Fruit fly (Drosophila melanogaster) whole organism, embryonic: Measurements from ENCODE around the gene CG13481.

Experiments used
- Atf3 ChIP-seq: fragments of 200-800 bp; sonication (Bioruptor generic); optimal IDR thresholded peaks from 3 replicates; lab custom pipeline; 2016; ENCODE audit warnings: missing biosample characterization, missing genetic modification characterization
- B-H2 ChIP-seq: fragments of 200-800 bp; sonication (Bioruptor generic); optimal IDR thresholded peaks from 2 replicates; lab custom pipeline; 2018; ENCODE audit warnings: missing biosample characterization, mild to moderate bottlenecking, missing genetic modification characterization
- Bteb2 ChIP-seq: fragments of 200-800 bp; sonication (Bioruptor generic); optimal IDR thresholded peaks from 2 replicates; lab custom pipeline; 2016; ENCODE audit warnings: missing biosample characterization, missing genetic modification characterization
- CG11093 ChIP-seq: fragments of 200-800 bp; sonication (Bioruptor generic); IDR thresholded peaks from 3 replicates; pipeline ENCODE4 v1.3.6; 2022; ENCODE audit warnings: missing biosample characterization, missing genetic modification characterization
- CG12104 ChIP-seq: fragments of 200-800 bp; sonication (Bioruptor generic); optimal IDR thresholded peaks from 3 replicates; lab custom pipeline; 2016; ENCODE audit warnings: missing biosample characterization, missing genetic modification characterization
- CG12942 ChIP-seq: fragments of 200-800 bp; sonication (Bioruptor generic); optimal IDR thresholded peaks from 3 replicates; lab custom pipeline; 2016; ENCODE audit warnings: missing biosample characterization, missing genetic modification characterization
- CG2199 ChIP-seq: fragments of 200-800 bp; sonication (Bioruptor generic); IDR thresholded peaks from 3 replicates; pipeline ENCODE4 v1.3.6; 2022; ENCODE audit warnings: missing biosample characterization, missing genetic modification characterization
- CG30020 ChIP-seq: fragments of 200-800 bp; optimal IDR thresholded peaks from 2 replicates; lab custom pipeline; 2019; ENCODE audit warnings: missing biosample characterization, mild to moderate bottlenecking, missing genetic modification characterization, moderate library complexity
- CG30403 ChIP-seq: fragments of 200-800 bp; sonication (Bioruptor generic); optimal IDR thresholded peaks from 3 replicates; lab custom pipeline; 2016; ENCODE audit warnings: missing biosample characterization, missing genetic modification characterization
- CG34422 ChIP-seq: fragments of 200-800 bp; sonication (Bioruptor generic); IDR thresholded peaks from 3 replicates; pipeline ENCODE4 v1.3.6; 2022; ENCODE audit warnings: missing biosample characterization, missing genetic modification characterization
- CG42726 ChIP-seq: fragments of 200-800 bp; sonication (Bioruptor generic); IDR thresholded peaks from 2 replicates; pipeline ENCODE4 v1.3.6; 2022; ENCODE audit warnings: missing biosample characterization, missing genetic modification characterization; ENCODE audit not compliant: partially characterized antibody
- CG4820 ChIP-seq: fragments of 200-800 bp; sonication (Bioruptor generic); optimal IDR thresholded peaks from 3 replicates; lab custom pipeline; 2016; ENCODE audit warnings: missing biosample characterization, missing genetic modification characterization
- CG5245 ChIP-seq: fragments of 200-800 bp; sonication (Bioruptor generic); optimal IDR thresholded peaks from 3 replicates; lab custom pipeline; 2016; ENCODE audit warnings: missing biosample characterization, missing genetic modification characterization
- CG6689 ChIP-seq: fragments of 200-800 bp; sonication (Bioruptor generic); IDR thresholded peaks from 2 replicates; pipeline ENCODE4 v1.3.6; 2022; ENCODE audit warnings: missing biosample characterization, missing genetic modification characterization
- CG6854 ChIP-seq: fragments of 200-800 bp; sonication (Bioruptor generic); optimal IDR thresholded peaks from 3 replicates; lab custom pipeline; 2017; ENCODE audit warnings: missing biosample characterization, mild to moderate bottlenecking, missing genetic modification characterization
- CG7745 ChIP-seq: fragments of 200-800 bp; sonication (Bioruptor generic); optimal IDR thresholded peaks from 2 replicates; lab custom pipeline; 2018; ENCODE audit warnings: missing biosample characterization, mild to moderate bottlenecking, missing genetic modification characterization, moderate library complexity
- CG7963 ChIP-seq: fragments of 200-800 bp; sonication (Bioruptor generic); IDR thresholded peaks from 3 replicates; pipeline ENCODE4 v1.3.6; 2022; ENCODE audit warnings: missing biosample characterization, missing genetic modification characterization; ENCODE audit not compliant: partially characterized antibody
- CG8089 ChIP-seq: fragments of 200-800 bp; sonication (Bioruptor generic); optimal IDR thresholded peaks from 3 replicates; lab custom pipeline; 2016; ENCODE audit warnings: missing biosample characterization, missing genetic modification characterization
- CG9215 ChIP-seq: fragments of 200-800 bp; sonication (Bioruptor generic); IDR thresholded peaks from 2 replicates; pipeline ENCODE4 v1.3.6; 2022; ENCODE audit warnings: missing biosample characterization, missing genetic modification characterization
- Dip3 ChIP-seq: fragments of 200-800 bp; sonication (Bioruptor generic); optimal IDR thresholded peaks from 3 replicates; lab custom pipeline; 2016; ENCODE audit warnings: missing biosample characterization, missing genetic modification characterization
- Ets97D ChIP-seq: fragments of 200-800 bp; sonication (Bioruptor generic); optimal IDR thresholded peaks from 3 replicates; lab custom pipeline; 2016; ENCODE audit warnings: missing biosample characterization, missing genetic modification characterization
- Fer2 ChIP-seq: fragments of 200-800 bp; sonication (Bioruptor generic); optimal IDR thresholded peaks from 2 replicates; lab custom pipeline; 2018; ENCODE audit warnings: missing biosample characterization, mild to moderate bottlenecking, missing genetic modification characterization, moderate library complexity
- GATAe ChIP-seq: fragments of 200-800 bp; sonication (Bioruptor generic); conservative IDR thresholded peaks from 2 replicates; pipeline ENCODE4 v1.3.6; 2022; ENCODE audit warnings: missing biosample characterization, missing genetic modification characterization
- Hand ChIP-seq: fragments of 200-800 bp; sonication (Bioruptor generic); optimal IDR thresholded peaks from 2 replicates; lab custom pipeline; 2017; ENCODE audit warnings: mild to moderate bottlenecking, missing biosample characterization, missing genetic modification reagents, missing genetic modification characterization
- Kr ChIP-seq: fragments of 200-800 bp; sonication (Bioruptor generic); optimal IDR thresholded peaks from 2 replicates; lab custom pipeline; 2017; ENCODE audit warnings: missing biosample characterization, mild to moderate bottlenecking, missing genetic modification characterization
- MBD-R2 ChIP-seq: fragments of 200-800 bp; sonication (Bioruptor generic); IDR thresholded peaks from 2 replicates; pipeline ENCODE4 v1.3.6; 2022; ENCODE audit warnings: missing biosample characterization, missing genetic modification characterization
- MTF-1 ChIP-seq: fragments of 200-800 bp; sonication (Bioruptor generic); optimal IDR thresholded peaks from 2 replicates; lab custom pipeline; 2018; ENCODE audit warnings: missing biosample characterization, mild to moderate bottlenecking, missing genetic modification characterization, borderline replicate concordance
- Max ChIP-seq: fragments of 200-800 bp; sonication (Bioruptor generic); optimal IDR thresholded peaks from 2 replicates; lab custom pipeline; 2016; ENCODE audit warnings: missing biosample characterization, mild to moderate bottlenecking, missing genetic modification characterization
- Neu2 ChIP-seq: fragments of 200-800 bp; sonication (Bioruptor generic); optimal IDR thresholded peaks from 3 replicates; lab custom pipeline; 2016; ENCODE audit warnings: missing biosample characterization, missing genetic modification characterization, borderline replicate concordance
- Spps ChIP-seq: fragments of 200-800 bp; sonication (Bioruptor generic); optimal IDR thresholded peaks from 2 replicates; lab custom pipeline; 2018; ENCODE audit warnings: missing biosample characterization, mild to moderate bottlenecking, missing genetic modification characterization
- Usf ChIP-seq: fragments of 200-800 bp; sonication (Bioruptor generic); optimal IDR thresholded peaks from 2 replicates; lab custom pipeline; 2017; ENCODE audit warnings: missing genotype, missing biosample characterization, missing genetic modification characterization
- amos ChIP-seq: fragments of 200-800 bp; sonication (Bioruptor generic); IDR thresholded peaks from 2 replicates; pipeline ENCODE4 v1.3.6; 2022; ENCODE audit warnings: missing biosample characterization, missing genetic modification characterization; ENCODE audit not compliant: partially characterized antibody
- aop ChIP-seq: fragments of 200-800 bp; sonication (Bioruptor generic); IDR thresholded peaks from 2 replicates; pipeline ENCODE4 v1.3.6; 2022; ENCODE audit warnings: missing biosample characterization, missing genetic modification characterization
- cad ChIP-seq: fragments of >200 bp; optimal IDR thresholded peaks from 2 replicates; lab custom pipeline; 2017; ENCODE audit warnings: missing biosample characterization, missing genetic modification characterization
- corto ChIP-seq: fragments of 200-800 bp; sonication (Bioruptor generic); optimal IDR thresholded peaks from 2 replicates; lab custom pipeline; 2016; ENCODE audit warnings: missing biosample characterization, mild to moderate bottlenecking, missing genetic modification characterization, moderate library complexity
- dmrt99B ChIP-seq: fragments of 200-800 bp; sonication (Bioruptor generic); optimal IDR thresholded peaks from 2 replicates; lab custom pipeline; 2018; ENCODE audit warnings: missing biosample characterization, mild to moderate bottlenecking, missing genetic modification characterization, moderate library complexity
- emc ChIP-seq: fragments of 200-800 bp; sonication (Bioruptor generic); optimal IDR thresholded peaks from 2 replicates; lab custom pipeline; 2016; ENCODE audit warnings: missing biosample characterization, missing genetic modification characterization
- grau ChIP-seq: fragments of 200-800 bp; optimal IDR thresholded peaks from 3 replicates; lab custom pipeline; 2019; ENCODE audit warnings: missing biosample characterization, mild to moderate bottlenecking, missing genetic modification characterization, moderate library complexity
- her ChIP-seq: fragments of 200-800 bp; sonication (Bioruptor generic); optimal IDR thresholded peaks from 2 replicates; lab custom pipeline; 2016; ENCODE audit warnings: missing biosample characterization, missing genetic modification characterization
- hth ChIP-seq: fragments of >200 bp; optimal IDR thresholded peaks from 2 replicates; lab custom pipeline; 2017; ENCODE audit warnings: inconsistent platforms
- ind ChIP-seq: fragments of 200-800 bp; sonication (Bioruptor generic); optimal IDR thresholded peaks from 3 replicates; lab custom pipeline; 2016; ENCODE audit warnings: missing biosample characterization, missing genetic modification characterization
- jumu ChIP-seq: fragments of 200-800 bp; sonication (Bioruptor generic); optimal IDR thresholded peaks from 3 replicates; lab custom pipeline; 2016; ENCODE audit warnings: missing biosample characterization, missing genetic modification characterization
- lab ChIP-seq: fragments of 200-800 bp; sonication (Bioruptor generic); optimal IDR thresholded peaks from 3 replicates; lab custom pipeline; 2017; ENCODE audit warnings: missing biosample characterization, missing genetic modification characterization, mild to moderate bottlenecking, moderate library complexity, missing genetic modification reagents
- lmd ChIP-seq: fragments of 200-800 bp; sonication (Bioruptor generic); IDR thresholded peaks from 2 replicates; pipeline ENCODE4 v1.3.6; 2022; ENCODE audit warnings: missing biosample characterization, missing genetic modification characterization
- mld ChIP-seq: fragments of 200-800 bp; sonication (Bioruptor generic); IDR thresholded peaks from 3 replicates; pipeline ENCODE4 v1.3.6; 2022; ENCODE audit warnings: missing biosample characterization, missing genetic modification characterization; ENCODE audit not compliant: partially characterized antibody
- nerfin-1 ChIP-seq: fragments of 200-800 bp; sonication (Bioruptor generic); optimal IDR thresholded peaks from 3 replicates; lab custom pipeline; 2019; ENCODE audit warnings: missing biosample characterization, mild to moderate bottlenecking, missing genetic modification characterization, moderate library complexity
- prd ChIP-seq, 3 experiments: fragments of >200 bp in 2 of 3; fragments of 200-800 bp in 1 of 3; sonication (Bioruptor generic) in 1 of 3; optimal IDR thresholded peaks in 2 of 3; IDR thresholded peaks in 1 of 3; 2 replicates in 2 of 3; 3 replicates in 1 of 3; pipeline versions ENCODE4 v1.3.6 to Lab custom; 2017 to 2022; ENCODE audit warnings: missing biosample characterization in 1 of 3, missing genetic modification characterization in 1 of 3
- shn ChIP-seq: fragments of 200-800 bp; sonication (Bioruptor generic); optimal IDR thresholded peaks from 3 replicates; lab custom pipeline; 2016; ENCODE audit warnings: missing biosample characterization, missing genetic modification characterization
- stc ChIP-seq: fragments of 200-800 bp; sonication (Bioruptor generic); IDR thresholded peaks from 2 replicates; pipeline ENCODE4 v1.3.6; 2022; ENCODE audit warnings: missing biosample characterization, missing genetic modification characterization
- tna ChIP-seq: fragments of 200-800 bp; sonication (Bioruptor generic); IDR thresholded peaks from 2 replicates; pipeline ENCODE4 v1.3.6; 2022; ENCODE audit warnings: missing biosample characterization, missing genetic modification characterization; ENCODE audit not compliant: partially characterized antibody
- toy ChIP-seq: fragments of 200-800 bp; sonication (Bioruptor generic); IDR thresholded peaks from 2 replicates; pipeline ENCODE4 v1.3.6; 2022; ENCODE audit warnings: missing biosample characterization, missing genetic modification characterization
- zfh1 ChIP-seq: fragments of 200-800 bp; sonication (Bioruptor generic); IDR thresholded peaks from 3 replicates; pipeline ENCODE4 v1.3.6; 2022; ENCODE audit warnings: missing biosample characterization, missing genetic modification characterization

Gene CG13481

DNA sequence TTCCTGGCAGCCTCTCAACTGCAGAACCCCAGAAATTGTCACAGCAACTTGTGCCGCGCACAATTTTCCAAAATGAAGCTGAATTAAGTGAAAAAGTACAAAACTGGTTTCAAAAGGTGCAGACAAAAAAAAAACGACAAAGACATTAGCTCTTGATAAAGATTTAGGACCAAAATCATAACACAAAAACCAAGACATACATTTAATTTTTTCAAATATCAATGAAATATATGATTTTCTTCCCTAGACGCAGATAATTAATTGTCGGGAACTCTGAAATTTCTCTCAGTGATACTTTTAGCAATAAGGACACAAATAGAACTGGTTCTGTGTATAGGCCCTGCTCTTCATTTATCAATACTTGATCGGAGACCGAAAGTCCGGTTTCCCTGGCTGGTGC is 4.8 kb downstream of the CG13481 start (continued):
- no peak for TF ChIP-seq B-H2
- no peak for TF ChIP-seq CG42726
- no peak for TF ChIP-seq aop (GFP tag; lab: Robert Waterston, UW)
- TF ChIP-seq Neu2 (GFP tag; lab: Kevin White, UChicago) = no peak
- no peak for TF ChIP-seq CG7745
- no peak for TF ChIP-seq amos (GFP tag; lab: Robert Waterston, UW)
- no peak for TF ChIP-seq stc (GFP tag; lab: Robert Waterston, UW)
- TF ChIP-seq Ets97D = no peak
- no peak for TF ChIP-seq cad (GFP tag; lab: Kevin White, UChicago)
- no peak for TF ChIP-seq CG6854 (GFP tag; lab: Kevin White, UChicago)
- peak; percentile 12 for TF ChIP-seq Usf (GFP tag; lab: Kevin White, UChicago)
- TF ChIP-seq dmrt99B = no peak
- TF ChIP-seq Max (GFP tag; lab: Kevin White, UChicago) = no peak
- TF ChIP-seq CG7963 (GFP tag; lab: Robert Waterston, UW) = no peak
- TF ChIP-seq Hand (GFP tag; lab: Kevin White, UChicago) = no peak
- TF ChIP-seq hth (lab: Kevin White, UChicago) = no peak
- no peak for TF ChIP-seq prd (optimal IDR thresholded peaks at IDR 0.05; lab: Kevin White, UChicago)
- TF ChIP-seq prd (GFP tag; IDR thresholded peaks at IDR 0.05; lab: Robert Waterston, UW) = peak; percentile 81
- no peak for TF ChIP-seq ind (GFP tag; lab: Kevin White, UChicago)
- TF ChIP-seq her (GFP tag; lab: Kevin White, UChicago) = no peak
- no peak for TF ChIP-seq Dip3 (GFP tag; lab: Kevin White, UChicago)
- peak; percentile 70; the same call in 2 of the 3 replicates for TF ChIP-seq zfh1 (GFP tag; lab: Robert Waterston, UW)
- no peak for TF ChIP-seq shn (GFP tag; lab: Kevin White, UChicago)
- peak; percentile 9 for TF ChIP-seq Spps (tag; lab: Kevin White, UChicago)
- no peak for TF ChIP-seq emc (GFP tag; lab: Kevin White, UChicago)
- TF ChIP-seq lmd (GFP tag; lab: Robert Waterston, UW) = no peak
- TF ChIP-seq CG4820 (GFP tag; lab: Kevin White, UChicago) = no peak
- no peak for TF ChIP-seq tna
- TF ChIP-seq jumu = no peak
- peak; percentile 26 for TF ChIP-seq Kr (GFP tag; lab: Kevin White, UChicago)
- TF ChIP-seq Fer2 = no peak
- no peak for TF ChIP-seq CG30020 (tag; lab: Kevin White, UChicago)
- TF ChIP-seq MBD-R2 (GFP tag; lab: Robert Waterston, UW) = no peak
- no peak for TF ChIP-seq nerfin-1 (tag; lab: Kevin White, UChicago)
- TF ChIP-seq toy (GFP tag; lab: Robert Waterston, UW) = no peak
- TF ChIP-seq Atf3 (GFP tag; lab: Kevin White, UChicago) = no peak
- peak; percentile 62 for TF ChIP-seq CG6689 (GFP tag; lab: Robert Waterston, UW)
- TF ChIP-seq CG12942 = no peak
- TF ChIP-seq Bteb2 (GFP tag; lab: Kevin White, UChicago) = no peak
- no peak; the same call in 2 of the 3 replicates for TF ChIP-seq CG11093
- TF ChIP-seq CG9215 (GFP tag; lab: Robert Waterston, UW) = no peak
- TF ChIP-seq CG5245 (GFP tag; lab: Kevin White, UChicago) = peak; percentile 37
- TF ChIP-seq CG2199 (GFP tag; lab: Robert Waterston, UW) = no peak
- TF ChIP-seq grau (tag; lab: Kevin White, UChicago) = peak; percentile 24
- peak; percentile 80 for TF ChIP-seq corto
- no peak for TF ChIP-seq mld (GFP tag; lab: Robert Waterston, UW)
- TF ChIP-seq CG30403 (GFP tag; lab: Kevin White, UChicago) = peak; percentile 4
- no peak for TF ChIP-seq lab (GFP tag; lab: Kevin White, UChicago)
- TF ChIP-seq GATAe = no peak
- TF ChIP-seq CG8089 (GFP tag; lab: Kevin White, UChicago) = peak; percentile 9
- TF ChIP-seq MTF-1 = no peak
- no peak for TF ChIP-seq CG34422
- TF ChIP-seq CG12104 = no peak
